Worm (Caenorhabditis elegans) whole organism, early embryonic: Measurements from ENCODE around the gene T04A6.2.

ENCODE experiments used
- B0310.2 ChIP-seq: sonication (generic microtip); optimal IDR thresholded peaks from 2 replicates; lab custom pipeline; 2016; ENCODE audit warnings: mild to moderate bottlenecking, missing genetic modification characterization, missing compliant biosample characterization
- F13C5.2 ChIP-seq: sonication (generic microtip); optimal IDR thresholded peaks from 2 replicates; lab custom pipeline; 2017; ENCODE audit warnings: mild to moderate bottlenecking, missing genetic modification characterization, inconsistent platforms, missing compliant biosample characterization
- aly-1 ChIP-seq: sonication (generic microtip); optimal IDR thresholded peaks from 2 replicates; lab custom pipeline; 2016; ENCODE audit warnings: missing genetic modification characterization, missing compliant biosample characterization
- ama-1 ChIP-seq: fragments of 150-350 bp; optimal IDR thresholded peaks from 2 replicates; lab custom pipeline; 2014
- ceh-13 ChIP-seq: fragments of 200-800 bp; sonication (Bioruptor generic); optimal IDR thresholded peaks from 2 replicates; lab custom pipeline; 2018; ENCODE audit warnings: mild to moderate bottlenecking, missing genetic modification characterization, missing compliant biosample characterization
- ceh-36 ChIP-seq: sonication (generic microtip); optimal IDR thresholded peaks from 2 replicates; lab custom pipeline; 2016; ENCODE audit warnings: missing genetic modification characterization, inconsistent platforms, missing compliant biosample characterization
- ets-7 ChIP-seq: sonication (generic microtip); optimal IDR thresholded peaks from 2 replicates; lab custom pipeline; 2016; ENCODE audit warnings: missing genotype, missing genetic modification characterization, missing compliant biosample characterization
- flt-1 ChIP-seq: fragments of 200-800 bp; sonication (Bioruptor generic); IDR thresholded peaks from 2 replicates; pipeline ENCODE4 v1.3.6; 2022; ENCODE audit warnings: missing genetic modification characterization, missing compliant biosample characterization
- hmbx-1 ChIP-seq: sonication (generic microtip); optimal IDR thresholded peaks from 2 replicates; lab custom pipeline; 2016; ENCODE audit warnings: mild to moderate bottlenecking, missing genetic modification characterization, missing compliant biosample characterization
- hmg-4 ChIP-seq: fragments of 200-800 bp; sonication (Bioruptor generic); optimal IDR thresholded peaks from 2 replicates; lab custom pipeline; 2018; ENCODE audit warnings: mild to moderate bottlenecking, missing genetic modification characterization, missing compliant biosample characterization
- hnd-1 ChIP-seq: sonication (generic microtip); optimal IDR thresholded peaks from 2 replicates; lab custom pipeline; 2016; ENCODE audit warnings: missing genetic modification characterization, missing compliant biosample characterization
- pes-1 ChIP-seq: fragments of 200-800 bp; sonication (Bioruptor generic); IDR thresholded peaks from 2 replicates; pipeline ENCODE4 v1.3.6; 2022; ENCODE audit warnings: missing genetic modification reagents, missing genetic modification characterization, missing compliant biosample characterization
- scrt-1 ChIP-seq: fragments of 200-800 bp; sonication (Bioruptor generic); IDR thresholded peaks from 2 replicates; pipeline ENCODE4 v1.3.6; 2022; ENCODE audit warnings: missing genetic modification characterization, missing compliant biosample characterization
- sea-1 ChIP-seq: fragments of 200-800 bp; sonication (Bioruptor generic); conservative IDR thresholded peaks from 2 replicates; pipeline ENCODE4 v1.3.6; 2022; ENCODE audit warnings: missing genetic modification characterization, missing compliant biosample characterization
- tbx-11 ChIP-seq: fragments of 200-800 bp; sonication (Bioruptor generic); IDR thresholded peaks from 2 replicates; pipeline ENCODE4 v1.3.6; 2022; ENCODE audit warnings: missing genetic modification characterization, missing compliant biosample characterization
- tbx-37 ChIP-seq: fragments of 200-800 bp; sonication (Bioruptor generic); conservative IDR thresholded peaks from 2 replicates; pipeline ENCODE4 v1.3.6; 2022; ENCODE audit warnings: missing genetic modification reagents, missing genetic modification characterization, missing compliant biosample characterization
- tra-4 ChIP-seq: sonication (generic microtip); optimal IDR thresholded peaks from 2 replicates; lab custom pipeline; 2017; ENCODE audit warnings: missing genetic modification characterization, missing compliant biosample characterization

The T04A6.2 gene

DNA sequence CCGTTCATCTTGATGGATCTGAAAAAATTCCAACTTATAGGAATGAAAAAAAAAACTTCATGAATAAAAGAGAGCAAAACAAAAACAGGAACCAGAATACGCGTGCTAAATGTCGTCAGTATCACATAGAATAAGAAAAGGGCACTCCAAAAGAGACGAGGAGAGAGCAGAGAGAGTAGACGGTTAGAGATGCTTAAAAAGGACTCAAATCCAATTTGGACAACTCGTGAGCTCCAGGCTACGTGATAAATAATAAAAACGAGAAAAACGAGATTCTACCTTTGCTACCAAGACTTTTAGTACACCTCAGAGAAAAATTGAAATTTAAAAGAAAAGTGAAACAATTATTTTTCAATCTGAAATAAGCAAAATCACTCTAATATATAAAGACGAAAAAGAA is 28.5 kb downstream of the T04A6.2 start, which contains the start of gene upp-1:
Gene upp-1 (minus strand): TSS at position 18 of the 400 bp plus-strand sequence.
- TF ChIP-seq hnd-1 (tag; lab: Kevin White, UChicago) (no peak), B0310.2 (tag; lab: Kevin White, UChicago) (no peak), ets-7 (tag; lab: Kevin White, UChicago) (no peak)

DNA sequence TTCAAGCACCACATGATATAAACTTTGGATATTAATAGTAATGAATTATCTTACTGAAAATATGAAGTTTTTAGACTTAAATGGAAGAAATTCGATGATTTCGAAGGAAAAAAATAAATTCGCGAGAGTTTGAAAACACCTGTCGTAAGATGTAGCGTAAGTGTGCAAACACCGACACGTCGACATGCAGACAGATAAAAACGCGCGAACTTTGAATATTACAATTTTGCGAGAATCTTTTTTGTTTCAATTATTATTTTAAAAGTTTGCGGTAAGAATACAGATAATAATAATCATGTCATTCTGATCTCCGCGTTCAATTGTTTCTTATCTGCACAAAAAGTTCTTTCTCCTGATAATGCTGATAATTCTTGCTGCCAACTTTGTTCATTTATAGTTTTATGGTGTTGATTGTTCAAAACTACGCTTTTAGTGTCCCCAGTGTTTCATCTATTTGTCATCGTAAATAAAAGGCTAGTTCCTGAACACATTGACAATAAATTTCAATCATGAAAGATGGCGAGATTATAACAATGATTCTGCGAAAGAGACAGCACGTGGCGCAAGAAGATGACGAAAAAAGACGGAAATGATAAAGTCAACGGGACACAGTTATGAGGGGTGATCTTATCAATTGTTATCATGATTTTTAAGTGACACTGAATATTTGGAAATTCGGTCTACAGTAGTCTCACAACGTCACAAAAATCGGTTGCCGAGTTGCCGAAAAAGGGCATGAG is 29.4 kb downstream of the T04A6.2 start:
- TF ChIP-seq ama-1 (lab: Kevin White, UChicago) (no peak), ets-7 (tag; lab: Kevin White, UChicago) (no peak), hmg-4 (GFP tag; lab: Kevin White, UChicago) (no peak), ceh-13 (GFP tag; lab: Kevin White, UChicago) (no peak), sea-1 (GFP tag; lab: Robert Waterston, UW) (no peak), aly-1 (tag; lab: Kevin White, UChicago) (no peak), ceh-36 (tag; lab: Kevin White, UChicago) (no peak), tbx-11 (GFP tag; lab: Robert Waterston, UW) (no peak), scrt-1 (GFP tag; lab: Robert Waterston, UW) (no peak), tbx-37 (GFP tag; lab: Robert Waterston, UW) (no peak), tra-4 (tag; lab: Kevin White, UChicago) (no peak), B0310.2 (tag; lab: Kevin White, UChicago) (no peak), F13C5.2 (tag; lab: Kevin White, UChicago) (no peak), hmbx-1 (no peak), pes-1 (GFP tag; lab: Robert Waterston, UW) (no peak), flt-1 (GFP tag; lab: Robert Waterston, UW) (no peak), hnd-1 (tag; lab: Kevin White, UChicago) (no peak)

ce11 chrIII:7645075-7645474 is 30.4 kb downstream of the T04A6.2 start:
- TF ChIP-seq pes-1 (GFP tag; lab: Robert Waterston, UW), result no peak
- no peak for TF ChIP-seq ceh-36 (tag; lab: Kevin White, UChicago)
- no peak for TF ChIP-seq ama-1 (lab: Kevin White, UChicago)
- TF ChIP-seq F13C5.2 (tag; lab: Kevin White, UChicago), result no peak
- no peak for TF ChIP-seq hmbx-1
- no peak for TF ChIP-seq B0310.2 (tag; lab: Kevin White, UChicago)
- no peak for TF ChIP-seq tbx-11 (GFP tag; lab: Robert Waterston, UW)
- no peak for TF ChIP-seq sea-1 (GFP tag; lab: Robert Waterston, UW)
- TF ChIP-seq ets-7 (tag; lab: Kevin White, UChicago), result no peak
- no peak for TF ChIP-seq hnd-1 (tag; lab: Kevin White, UChicago)
- no peak for TF ChIP-seq tra-4 (tag; lab: Kevin White, UChicago)
- no peak for TF ChIP-seq aly-1 (tag; lab: Kevin White, UChicago)
- no peak for TF ChIP-seq scrt-1 (GFP tag; lab: Robert Waterston, UW)
- no peak for TF ChIP-seq hmg-4 (GFP tag; lab: Kevin White, UChicago)
- TF ChIP-seq tbx-37 (GFP tag; lab: Robert Waterston, UW), result no peak
- no peak for TF ChIP-seq ceh-13 (GFP tag; lab: Kevin White, UChicago)
- TF ChIP-seq flt-1 (GFP tag; lab: Robert Waterston, UW), result no peak

DNA sequence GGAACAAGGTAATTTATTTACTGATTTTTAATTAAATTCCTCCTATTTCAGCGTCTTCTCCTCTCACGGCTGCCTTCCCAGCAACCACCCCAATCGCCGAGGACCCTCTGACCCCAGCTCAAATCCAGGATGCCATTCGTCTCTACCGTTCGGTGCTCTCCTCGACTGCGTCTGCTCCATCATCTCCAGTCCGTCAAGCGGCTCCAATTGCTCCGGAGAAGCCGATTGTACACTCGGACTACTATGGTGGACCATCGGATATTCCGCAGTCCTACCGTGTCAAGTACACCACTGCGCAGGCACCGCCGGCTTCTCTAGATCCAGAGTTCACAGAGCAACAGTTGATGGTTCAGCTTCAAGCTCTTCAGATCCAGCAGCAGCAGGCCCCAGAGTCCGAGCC is 34.2 kb downstream of the T04A6.2 start:
- TF ChIP-seq hmg-4 (GFP tag; lab: Kevin White, UChicago) (no peak), hnd-1 (tag; lab: Kevin White, UChicago) (no peak), aly-1 (tag; lab: Kevin White, UChicago) (no peak), B0310.2 (tag; lab: Kevin White, UChicago) (no peak), ama-1 (lab: Kevin White, UChicago) (no peak), flt-1 (GFP tag; lab: Robert Waterston, UW) (no peak), tbx-37 (GFP tag; lab: Robert Waterston, UW) (no peak), ets-7 (tag; lab: Kevin White, UChicago) (no peak), F13C5.2 (tag; lab: Kevin White, UChicago) (no peak), hmbx-1 (no peak), ceh-36 (tag; lab: Kevin White, UChicago) (no peak), sea-1 (GFP tag; lab: Robert Waterston, UW) (no peak), tbx-11 (GFP tag; lab: Robert Waterston, UW) (no peak), pes-1 (GFP tag; lab: Robert Waterston, UW) (no peak), scrt-1 (GFP tag; lab: Robert Waterston, UW) (no peak), ceh-13 (GFP tag; lab: Kevin White, UChicago) (no peak)

ce11 chrIII:7655498-7655897 is 40.9 kb downstream of the T04A6.2 start:
- TF ChIP-seq hmg-4 (GFP tag; lab: Kevin White, UChicago) (no peak), hnd-1 (tag; lab: Kevin White, UChicago) (no peak), hmbx-1 (no peak)

- no peak for TF ChIP-seq flt-1 (GFP tag; lab: Robert Waterston, UW)
- TF ChIP-seq ceh-36 (tag; lab: Kevin White, UChicago), result no peak
These were observed 41.3 kb downstream of the T04A6.2 start, which contains the start of gene baz-2 for ce11 chrIII:7655932-7656331. Gene baz-2, minus strand, starts transcription at chrIII:7656032.

ce11 chrIII:7656474-7656873 is 41.8 kb downstream of the T04A6.2 start, which contains the start of gene ZK783.7:
Gene ZK783.7, plus strand, starts transcription at chrIII:7656719.
- TF ChIP-seq sea-1 (GFP tag; lab: Robert Waterston, UW) (no peak), hmg-4 (GFP tag; lab: Kevin White, UChicago) (peak; percentile 60)
